Worm (Caenorhabditis elegans) whole organism, L3 larva: ENCODE data around the gene F57C12.6.

Source experiments
- egl-5 ChIP-seq: fragments of 150-350 bp; optimal IDR thresholded peaks from 2 replicates; lab custom pipeline; 2017; ENCODE audit warnings: missing biosample characterization, missing genetic modification reagents, missing genetic modification characterization, inconsistent platforms
- elt-1 ChIP-seq: fragments of 150-350 bp; optimal IDR thresholded peaks from 2 replicates; lab custom pipeline; 2014; ENCODE audit warnings: missing biosample characterization, missing genetic modification characterization
- lin-39 ChIP-seq: fragments of 150-350 bp; optimal IDR thresholded peaks from 2 replicates; lab custom pipeline; 2018; ENCODE audit warnings: missing biosample characterization, missing genetic modification reagents, missing genetic modification characterization
- mdl-1 ChIP-seq: fragments of 150-350 bp; optimal IDR thresholded peaks from 2 replicates; lab custom pipeline; 2014; ENCODE audit warnings: missing biosample characterization, missing genetic modification characterization
- nhr-11 ChIP-seq: fragments of 150-350 bp; optimal IDR thresholded peaks from 2 replicates; lab custom pipeline; 2014; ENCODE audit warnings: missing biosample characterization, missing genetic modification characterization
- nhr-12 ChIP-seq: fragments of 150-350 bp; optimal IDR thresholded peaks from 2 replicates; lab custom pipeline; 2014; ENCODE audit warnings: missing biosample characterization, missing genetic modification characterization
- nhr-23 ChIP-seq: fragments of 150-350 bp; optimal IDR thresholded peaks from 2 replicates; lab custom pipeline; 2014; ENCODE audit warnings: missing biosample characterization, missing genetic modification reagents, missing genetic modification characterization
- nhr-28 ChIP-seq: fragments of 150-350 bp; optimal IDR thresholded peaks from 2 replicates; lab custom pipeline; 2014; ENCODE audit warnings: missing biosample characterization, missing genetic modification characterization
- pha-4 ChIP-seq: fragments of 150-350 bp; optimal IDR thresholded peaks from 2 replicates; lab custom pipeline; 2014; ENCODE audit warnings: missing biosample characterization, missing genetic modification reagents, missing genetic modification characterization
- pqm-1 ChIP-seq: fragments of 150-350 bp; optimal IDR thresholded peaks from 2 replicates; lab custom pipeline; 2017; ENCODE audit warnings: missing biosample characterization, missing genetic modification characterization, inconsistent platforms
- snpc-4 ChIP-seq: fragments of 150-350 bp; optimal IDR thresholded peaks from 2 replicates; lab custom pipeline; 2014; ENCODE audit warnings: missing biosample characterization, missing genetic modification characterization
- tbx-2 ChIP-seq: sonication (generic microtip); optimal IDR thresholded peaks from 2 replicates; lab custom pipeline; 2016; ENCODE audit warnings: mild to moderate bottlenecking, missing genetic modification characterization, missing compliant biosample characterization

DNA sequence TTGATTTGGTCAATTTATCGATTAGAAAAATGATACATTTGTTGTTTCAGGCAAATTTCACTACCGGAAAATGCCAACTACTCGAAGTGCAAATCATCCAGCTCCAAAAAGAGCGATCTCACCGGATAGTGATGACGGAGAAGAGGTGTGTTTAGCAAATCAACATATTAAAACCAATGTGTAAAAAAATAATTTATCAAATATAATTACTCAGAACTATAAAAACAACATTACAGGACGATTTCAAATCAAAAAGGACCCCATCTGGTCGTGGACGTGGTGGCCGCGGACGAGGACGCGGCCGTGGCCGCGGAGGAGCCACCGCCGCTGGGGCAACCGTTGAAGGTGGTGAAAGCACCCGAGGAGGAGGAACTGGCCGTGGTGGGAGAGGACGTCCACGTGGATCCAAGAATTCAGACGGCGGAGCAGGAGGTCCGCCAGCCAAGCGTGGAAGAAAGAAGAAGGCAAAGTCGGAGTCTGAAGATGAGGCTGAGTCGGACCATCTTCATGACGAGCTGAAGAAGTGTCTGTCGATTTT lies 40.2 kb upstream of the F57C12.6 start, which contains the start of gene F13C5.2:
- TF ChIP-seq snpc-4 (no peak), nhr-23 (tag; lab: Kevin White, UChicago) (no peak), tbx-2 (no peak), pqm-1 (no peak), nhr-12 (tag; lab: Kevin White, UChicago) (no peak), elt-1 (tag; lab: Kevin White, UChicago) (no peak), egl-5 (no peak), mdl-1 (no peak), nhr-28 (no peak), pha-4 (tag; lab: Kevin White, UChicago) (no peak), nhr-11 (tag; lab: Kevin White, UChicago) (no peak), lin-39 (tag; lab: Kevin White, UChicago) (no peak)
